Worm (Caenorhabditis elegans) whole organism, L1 larva: Measurements from ENCODE around the gene cyh-1.

ENCODE experiments used
- ama-1 ChIP-seq: fragments of 150-350 bp; optimal IDR thresholded peaks from 2 replicates; lab custom pipeline; 2014
- mef-2 ChIP-seq: fragments of 150-350 bp; optimal IDR thresholded peaks from 2 replicates; lab custom pipeline; 2014; ENCODE audit warnings: missing biosample characterization, missing genetic modification characterization
- unc-130 ChIP-seq: fragments of 150-350 bp; optimal IDR thresholded peaks from 2 replicates; lab custom pipeline; 2017; ENCODE audit warnings: missing biosample characterization, missing genetic modification characterization, inconsistent platforms

ce11 chrII:3550352-3550751 lies 45.5 kb downstream of the cyh-1 start, which contains the start of gene W10G11.19:
- TF ChIP-seq ama-1 (lab: Kevin White, UChicago), result no peak
- TF ChIP-seq mef-2 (tag; lab: Kevin White, UChicago), result no peak
- TF ChIP-seq unc-130 (tag; lab: Kevin White, UChicago), result no peak
